Worm (Caenorhabditis elegans): ENCODE data around the gene nhr-78.

ce11 chrIV:4264649-4265048 is 13.0 kb downstream of the nhr-78 start:
- TF ChIP-seq lin-39 (tag; optimal IDR thresholded peaks at IDR 0.05): no peak
- TF ChIP-seq nhr-129 (tag; optimal IDR thresholded peaks at IDR 0.05): no peak
- no peak for TF ChIP-seq zag-1 (tag; optimal IDR thresholded peaks at IDR 0.05)

Data from whole organism, L2 larva.